Worm (Caenorhabditis elegans) whole organism, L1 larva: ENCODE data around the gene spt-5.

Source experiments
- C16A3.4 ChIP-seq: fragments of 150-350 bp; optimal IDR thresholded peaks from 2 replicates; lab custom pipeline; 2014; ENCODE audit warnings: missing biosample characterization, missing genetic modification characterization
- F16B12.6 ChIP-seq: fragments of 150-350 bp; optimal IDR thresholded peaks from 2 replicates; lab custom pipeline; 2014; ENCODE audit warnings: missing biosample characterization, missing genetic modification characterization
- aly-2 ChIP-seq: fragments of 150-350 bp; optimal IDR thresholded peaks from 2 replicates; lab custom pipeline; 2014; ENCODE audit warnings: missing biosample characterization, missing genetic modification characterization
- ces-1 ChIP-seq: fragments of 150-350 bp; optimal IDR thresholded peaks from 2 replicates; lab custom pipeline; 2014; ENCODE audit warnings: missing biosample characterization, missing genetic modification reagents, missing genetic modification characterization
- dpl-1 ChIP-seq, 3 experiments: fragments of 150-350 bp in 2 of 3; sonication (generic microtip) in 1 of 3; optimal IDR thresholded peaks; 2 replicates each; lab custom pipeline; 2014 to 2017; ENCODE audit warnings: missing biosample characterization in 3 of 3, missing genetic modification characterization in 3 of 3, missing genetic modification reagents in 3 of 3
- efl-1 ChIP-seq, 4 experiments: fragments of 150-350 bp; optimal IDR thresholded peaks in 3 of 4; peaks in 1 of 4; 1 replicate in 1 of 4; 2 replicates in 3 of 4; lab custom pipeline; 2014; ENCODE audit warnings: missing biosample characterization in 2 of 4, missing genetic modification characterization in 2 of 4, missing genetic modification reagents in 2 of 4
- egl-27 ChIP-seq, 2 experiments: fragments of 150-350 bp in 1 of 2; sonication (generic microtip); optimal IDR thresholded peaks; 3 replicates each; lab custom pipeline; 2017 to 2018; ENCODE audit warnings: missing biosample characterization in 2 of 2, missing genetic modification characterization in 2 of 2, missing genetic modification reagents in 2 of 2
- elt-3 ChIP-seq, 6 experiments: fragments of 150-350 bp in 1 of 6; sonication (generic microtip); optimal IDR thresholded peaks; 2 replicates each; lab custom pipeline; 2017 to 2018; ENCODE audit warnings: missing biosample characterization in 6 of 6, missing genetic modification characterization in 6 of 6, inconsistent platforms in 1 of 6
- fkh-10 ChIP-seq: sonication (generic microtip); optimal IDR thresholded peaks from 2 replicates; lab custom pipeline; 2017; ENCODE audit warnings: missing biosample characterization, missing genetic modification reagents, missing genetic modification characterization
- fos-1 ChIP-seq: fragments of 150-350 bp; optimal IDR thresholded peaks from 2 replicates; lab custom pipeline; 2014; ENCODE audit warnings: missing biosample characterization, missing genetic modification characterization
- hlh-17 ChIP-seq: fragments of 200-800 bp; sonication (Bioruptor generic); optimal IDR thresholded peaks from 2 replicates; lab custom pipeline; 2018; ENCODE audit warnings: missing genetic modification characterization, mild to moderate bottlenecking, missing compliant biosample characterization, moderate library complexity, borderline replicate concordance
- hpl-2 ChIP-seq: fragments of 150-350 bp; optimal IDR thresholded peaks from 2 replicates; lab custom pipeline; 2014; ENCODE audit warnings: missing biosample characterization, missing genetic modification reagents, missing genetic modification characterization
- irx-1 ChIP-seq: sonication (generic microtip); optimal IDR thresholded peaks from 2 replicates; lab custom pipeline; 2016; ENCODE audit warnings: missing genetic modification characterization, missing compliant biosample characterization
- jun-1 ChIP-seq: fragments of 150-350 bp; optimal IDR thresholded peaks from 2 replicates; lab custom pipeline; 2014; ENCODE audit warnings: missing biosample characterization, missing genetic modification reagents, missing genetic modification characterization
- lin-13 ChIP-seq: fragments of 150-350 bp; optimal IDR thresholded peaks from 2 replicates; lab custom pipeline; 2014; ENCODE audit warnings: missing biosample characterization, missing genetic modification reagents, missing genetic modification characterization
- lin-14 ChIP-seq: fragments of 200-800 bp; sonication (Bioruptor generic); optimal IDR thresholded peaks from 2 replicates; lab custom pipeline; 2018; ENCODE audit warnings: mild to moderate bottlenecking, missing genetic modification characterization, moderate library complexity, missing compliant biosample characterization
- lir-3 ChIP-seq: sonication (generic microtip); optimal IDR thresholded peaks from 2 replicates; lab custom pipeline; 2016; ENCODE audit warnings: mild to moderate bottlenecking, missing genetic modification characterization, moderate library complexity, missing compliant biosample characterization; ENCODE audit not compliant: poor library complexity
- mab-9 ChIP-seq: fragments of 200-800 bp; sonication (Bioruptor generic); IDR thresholded peaks from 2 replicates; pipeline ENCODE4 v1.3.6; 2022; ENCODE audit warnings: missing genetic modification reagents, missing genetic modification characterization, missing compliant biosample characterization
- mdl-1 ChIP-seq, 2 experiments: fragments of 150-350 bp; optimal IDR thresholded peaks; 2 replicates each; lab custom pipeline; 2014 to 2017; ENCODE audit warnings: missing biosample characterization in 2 of 2, missing genetic modification characterization in 2 of 2, inconsistent platforms in 1 of 2
- mef-2 ChIP-seq: fragments of 150-350 bp; optimal IDR thresholded peaks from 2 replicates; lab custom pipeline; 2014; ENCODE audit warnings: missing biosample characterization, missing genetic modification characterization
- mep-1 ChIP-seq: fragments of 150-350 bp; optimal IDR thresholded peaks from 2 replicates; lab custom pipeline; 2014; ENCODE audit warnings: missing biosample characterization, missing genetic modification characterization
- nhr-11 ChIP-seq: fragments of 150-350 bp; optimal IDR thresholded peaks from 2 replicates; lab custom pipeline; 2014; ENCODE audit warnings: missing biosample characterization, missing genetic modification characterization
- nhr-12 ChIP-seq: sonication (generic microtip); optimal IDR thresholded peaks from 2 replicates; lab custom pipeline; 2017; ENCODE audit warnings: missing biosample characterization, missing genetic modification characterization
- nhr-20 ChIP-seq: sonication (generic microtip); optimal IDR thresholded peaks from 2 replicates; lab custom pipeline; 2016; ENCODE audit warnings: mild to moderate bottlenecking, missing genetic modification characterization, missing compliant biosample characterization
- nhr-47 ChIP-seq: sonication (generic microtip); optimal IDR thresholded peaks from 2 replicates; lab custom pipeline; 2016; ENCODE audit warnings: mild to moderate bottlenecking, missing genetic modification characterization, moderate library complexity, missing compliant biosample characterization
- nhr-71 ChIP-seq: sonication (generic microtip); optimal IDR thresholded peaks from 2 replicates; lab custom pipeline; 2016; ENCODE audit warnings: mild to moderate bottlenecking, missing genetic modification characterization, moderate library complexity, missing compliant biosample characterization
- nhr-76 ChIP-seq: sonication (generic microtip); optimal IDR thresholded peaks from 2 replicates; lab custom pipeline; 2017; ENCODE audit warnings: missing biosample characterization, missing genetic modification characterization
- nhr-84 ChIP-seq: sonication (generic microtip); optimal IDR thresholded peaks from 2 replicates; lab custom pipeline; 2017; ENCODE audit warnings: missing biosample characterization, missing genetic modification characterization
- nhr-85 ChIP-seq: sonication (generic microtip); peaks from one replicate; lab custom pipeline; 2016; ENCODE audit warnings: missing genetic modification characterization, inconsistent platforms, missing compliant biosample characterization
- nhr-90 ChIP-seq: sonication (generic microtip); optimal IDR thresholded peaks from 2 replicates; lab custom pipeline; 2016; ENCODE audit warnings: mild to moderate bottlenecking, missing genetic modification characterization, missing compliant biosample characterization; ENCODE audit not compliant: poor library complexity
- rnt-1 ChIP-seq: sonication (generic microtip); optimal IDR thresholded peaks from 2 replicates; lab custom pipeline; 2016; ENCODE audit warnings: mild to moderate bottlenecking, missing genetic modification characterization, moderate library complexity, missing compliant biosample characterization
- snu-23 ChIP-seq: sonication (generic microtip); optimal IDR thresholded peaks from 2 replicates; lab custom pipeline; 2016; ENCODE audit warnings: missing genetic modification characterization, missing compliant biosample characterization
- sptf-1 ChIP-seq: fragments of 150-350 bp; optimal IDR thresholded peaks from 2 replicates; lab custom pipeline; 2014; ENCODE audit warnings: missing biosample characterization, missing genetic modification characterization
- sup-37 ChIP-seq: fragments of 200-800 bp; sonication (Bioruptor generic); optimal IDR thresholded peaks from 2 replicates; lab custom pipeline; 2018; ENCODE audit warnings: mild to moderate bottlenecking, missing genetic modification characterization, missing compliant biosample characterization
- swsn-7 ChIP-seq: sonication (generic microtip); optimal IDR thresholded peaks from 2 replicates; lab custom pipeline; 2016; ENCODE audit warnings: missing genetic modification characterization, missing compliant biosample characterization
- tlp-1 ChIP-seq: fragments of 150-350 bp; optimal IDR thresholded peaks from 2 replicates; lab custom pipeline; 2014; ENCODE audit warnings: missing biosample characterization, missing genetic modification characterization
- unc-130 ChIP-seq: fragments of 150-350 bp; optimal IDR thresholded peaks from 2 replicates; lab custom pipeline; 2017; ENCODE audit warnings: missing biosample characterization, missing genetic modification characterization, inconsistent platforms
- unc-30 ChIP-seq: sonication (generic microtip); optimal IDR thresholded peaks from 2 replicates; lab custom pipeline; 2017; ENCODE audit warnings: missing biosample characterization, missing genetic modification characterization
- unc-86 ChIP-seq: sonication (generic microtip); optimal IDR thresholded peaks from 2 replicates; lab custom pipeline; 2016; ENCODE audit warnings: missing genetic modification characterization, missing compliant biosample characterization
- unc-98 ChIP-seq: fragments of 200-800 bp; sonication (Bioruptor generic); IDR thresholded peaks from 2 replicates; pipeline ENCODE4 v1.3.6; 2022; ENCODE audit warnings: missing genetic modification characterization, missing compliant biosample characterization
- zip-4 ChIP-seq: fragments of 200-800 bp; sonication (Bioruptor generic); optimal IDR thresholded peaks from 2 replicates; lab custom pipeline; 2018; ENCODE audit warnings: mild to moderate bottlenecking, missing genetic modification characterization, moderate library complexity, missing compliant biosample characterization
- ztf-11 ChIP-seq, 2 experiments: sonication (generic microtip); optimal IDR thresholded peaks; 2 replicates each; lab custom pipeline; 2016 to 2017; ENCODE audit warnings: missing genetic modification characterization in 2 of 2, missing biosample characterization in 1 of 2, missing compliant biosample characterization in 1 of 2

Gene spt-5

DNA sequence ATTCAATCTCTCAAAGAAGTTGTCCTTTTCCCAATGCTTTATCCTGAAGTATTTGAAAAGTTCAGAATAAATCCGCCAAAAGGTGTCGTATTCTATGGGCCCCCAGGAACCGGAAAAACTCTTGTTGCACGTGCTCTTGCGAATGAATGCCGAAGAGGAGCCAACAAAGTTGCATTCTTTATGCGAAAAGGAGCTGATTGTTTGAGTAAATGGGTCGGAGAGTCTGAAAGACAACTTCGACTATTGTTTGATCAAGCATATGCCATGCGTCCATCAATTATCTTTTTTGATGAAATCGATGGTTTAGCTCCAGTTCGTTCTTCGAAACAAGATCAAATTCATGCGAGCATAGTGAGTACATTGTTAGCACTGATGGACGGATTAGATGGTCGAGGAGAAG is 29.5 kb downstream of the spt-5 start:
- TF ChIP-seq efl-1 (optimal IDR thresholded peaks at IDR 0.05; lab: Kevin White, UChicago), result no peak
- peak in 1 of 2 experiments; percentile 91 for TF ChIP-seq efl-1 (GFP tag; optimal IDR thresholded peaks at IDR 0.05 in 1 of 2; lab: Kevin White, UChicago)
- no peak for TF ChIP-seq nhr-84 (tag; lab: Kevin White, UChicago)

DNA sequence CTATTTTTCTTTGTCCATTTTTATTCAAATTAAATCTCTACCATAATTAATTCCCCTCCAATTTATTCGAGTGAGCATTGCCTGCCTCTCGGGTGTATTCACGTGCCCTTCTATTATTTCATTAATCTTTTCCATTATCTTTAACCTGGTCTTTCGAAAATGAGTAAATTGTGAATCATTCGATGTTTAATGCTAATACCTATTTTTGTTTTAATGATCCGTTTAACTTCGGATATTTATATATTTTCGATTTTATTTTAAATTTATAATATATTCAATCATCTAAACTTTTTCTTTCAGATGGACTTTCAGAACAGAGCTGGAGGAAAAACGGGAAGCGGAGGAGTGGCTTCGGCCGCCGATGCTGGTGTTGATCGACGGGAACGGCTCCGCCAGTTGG is 32.9 kb downstream of the spt-5 start, which contains the start of gene repo-1:
Gene repo-1, plus strand, starts transcription at position 301 of the 400 bp plus-strand sequence.
- no peak for TF ChIP-seq ces-1 (GFP tag; lab: Kevin White, UChicago)
- TF ChIP-seq mep-1 (tag; lab: Kevin White, UChicago), result no peak
- no peak for TF ChIP-seq efl-1 (optimal IDR thresholded peaks at IDR 0.05; lab: Kevin White, UChicago)
- peak in 1 of 2 experiments; percentile 64 for TF ChIP-seq efl-1 (GFP tag; optimal IDR thresholded peaks at IDR 0.05 in 1 of 2; lab: Kevin White, UChicago)
- TF ChIP-seq hlh-17 (GFP tag; lab: Kevin White, UChicago), result no peak

DNA sequence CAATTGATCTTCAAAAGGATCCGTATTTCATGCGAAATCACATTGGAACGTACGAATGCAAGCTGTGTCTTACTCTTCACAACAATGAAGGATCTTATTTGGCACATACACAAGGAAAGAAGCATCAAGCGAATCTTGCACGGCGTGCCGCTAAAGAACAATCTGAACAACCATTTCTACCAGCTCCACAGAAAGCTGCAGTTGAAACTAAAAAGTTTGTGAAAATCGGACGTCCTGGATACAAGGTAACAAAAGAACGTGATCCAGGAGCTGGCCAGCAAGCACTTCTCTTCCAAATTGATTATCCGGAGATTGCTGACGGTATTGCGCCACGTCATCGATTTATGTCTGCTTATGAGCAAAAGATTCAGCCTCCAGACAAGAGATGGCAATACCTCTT is 33.3 kb downstream of the spt-5 start:
- TF ChIP-seq mep-1 (tag; lab: Kevin White, UChicago) (no peak), mab-9 (GFP tag; lab: Robert Waterston, UW) (no peak), swsn-7 (tag; lab: Kevin White, UChicago) (no peak), C16A3.4 (no peak), nhr-84 (tag; lab: Kevin White, UChicago) (no peak), ztf-11 (tag; optimal IDR thresholded peaks at IDR 0.05; lab: Kevin White, UChicago) (no peak), unc-86 (no peak), egl-27 (tag; optimal IDR thresholded peaks at IDR 0.05; lab: Kevin White, UChicago) (no peak), hpl-2 (GFP tag; lab: Kevin White, UChicago) (no peak), hlh-17 (GFP tag; lab: Kevin White, UChicago) (no peak), sup-37 (GFP tag; lab: Kevin White, UChicago) (no peak), nhr-71 (tag; lab: Kevin White, UChicago) (no peak)

- TF ChIP-seq tlp-1 (tag; lab: Kevin White, UChicago) (no peak), mef-2 (tag; lab: Kevin White, UChicago) (no peak), unc-98 (GFP tag; lab: Robert Waterston, UW) (no peak), hlh-17 (GFP tag; lab: Kevin White, UChicago) (no peak), nhr-11 (tag; lab: Kevin White, UChicago) (no peak), zip-4 (GFP tag; lab: Kevin White, UChicago) (no peak), unc-30 (tag; lab: Kevin White, UChicago) (no peak), nhr-20 (tag; lab: Kevin White, UChicago) (no peak), jun-1 (tag; lab: Kevin White, UChicago) (no peak), elt-3 (tag; optimal IDR thresholded peaks at IDR 0.05; lab: Kevin White, UChicago) (no peak), aly-2 (tag; lab: Kevin White, UChicago) (no peak), nhr-76 (tag; lab: Kevin White, UChicago) (no peak)
Observed at ce11 chrIV:12085120-12085519, 33.8 kb downstream of the spt-5 start, which contains the start of gene rbm-34. Gene rbm-34, plus strand, starts transcription at chrIV:12085420.

ce11 chrIV:12086498-12086897 is 35.2 kb downstream of the spt-5 start:
- TF ChIP-seq aly-2 (tag; lab: Kevin White, UChicago), result no peak
- peak in 1 of 2 experiments; percentile 65 for TF ChIP-seq mdl-1 (tag; optimal IDR thresholded peaks at IDR 0.05; lab: Kevin White, UChicago)
- TF ChIP-seq irx-1, result peak; percentile 34
- TF ChIP-seq nhr-85 (tag; lab: Kevin White, UChicago), result peak; percentile 67
- TF ChIP-seq sptf-1 (tag; lab: Kevin White, UChicago), result no peak
- TF ChIP-seq unc-130, result peak; percentile 42
- TF ChIP-seq lin-13, result peak; percentile 60
- peak; percentile 38 for TF ChIP-seq nhr-76 (tag; lab: Kevin White, UChicago)
- no peak for TF ChIP-seq mab-9 (GFP tag; lab: Robert Waterston, UW)
- peak; percentile 63 for TF ChIP-seq lin-14 (GFP tag; lab: Kevin White, UChicago)
- 0 out of 2 replicates have a peak, but pooled peaks have one; percentile 32 for TF ChIP-seq unc-98 (GFP tag; lab: Robert Waterston, UW)
- peak; percentile 26 for TF ChIP-seq fkh-10 (GFP tag; lab: Kevin White, UChicago)
- TF ChIP-seq snu-23 (GFP tag; lab: Kevin White, UChicago), result peak; percentile 80
- peak; percentile 86 for TF ChIP-seq rnt-1
- TF ChIP-seq nhr-47 (tag; lab: Kevin White, UChicago), result peak; percentile 78
- TF ChIP-seq nhr-12, result no peak
- no peak for TF ChIP-seq fos-1
- peak; percentile 41 to 51 (median 42) for TF ChIP-seq dpl-1 (GFP tag; optimal IDR thresholded peaks at IDR 0.05; lab: Kevin White, UChicago)
- peak; percentile 33 for TF ChIP-seq F16B12.6 (tag; lab: Kevin White, UChicago)
- TF ChIP-seq nhr-90 (tag; lab: Kevin White, UChicago), result peak; percentile 85
- TF ChIP-seq unc-86, result peak; percentile 28
- TF ChIP-seq nhr-20 (tag; lab: Kevin White, UChicago), result peak; percentile 78
- TF ChIP-seq lir-3 (tag; lab: Kevin White, UChicago), result peak; percentile 34
